Fruit fly (Drosophila melanogaster): ENCODE measurements around the gene asp.

DNA sequence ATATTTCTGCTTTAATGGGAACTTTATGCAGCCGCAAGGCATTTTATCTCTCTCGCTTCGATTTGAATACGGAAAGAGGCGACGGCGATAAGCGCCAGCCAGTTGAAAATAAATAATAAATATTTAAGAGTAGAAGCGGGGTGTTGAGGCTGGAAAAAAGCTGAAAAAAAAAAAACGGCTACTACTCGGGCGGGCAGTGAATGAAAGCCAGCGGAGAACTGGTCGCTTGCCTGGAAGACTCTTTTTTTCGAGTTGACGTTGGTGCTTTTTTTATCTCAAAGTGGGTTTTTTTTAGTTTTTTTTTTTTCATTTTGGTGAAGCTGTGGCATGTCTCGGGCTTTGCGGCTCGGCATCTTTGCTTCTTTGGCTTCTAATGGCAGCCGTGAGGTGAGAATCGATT lies 19.8 kb downstream of the asp start:
- no peak for TF ChIP-seq ovo (GFP tag; optimal IDR thresholded peaks at IDR 0.05)
- no peak for TF ChIP-seq Hr96 (GFP tag; optimal IDR thresholded peaks at IDR 0.05)
- no peak for TF ChIP-seq Crg-1 (GFP tag; optimal IDR thresholded peaks at IDR 0.05)
- TF ChIP-seq CG11617 (GFP tag; optimal IDR thresholded peaks at IDR 0.05) = no peak
- TF ChIP-seq toe (GFP tag; optimal IDR thresholded peaks at IDR 0.05) = no peak
- TF ChIP-seq CG33017 (tag; optimal IDR thresholded peaks at IDR 0.05) = no peak
- TF ChIP-seq CG1620 (GFP tag; optimal IDR thresholded peaks at IDR 0.05) = no peak
- no peak for TF ChIP-seq kay (GFP tag; ENCODE audit: borderline replicate concordance)
- TF ChIP-seq Clk (GFP tag; optimal IDR thresholded peaks at IDR 0.05) = no peak
- no peak for TF ChIP-seq cic (GFP tag; optimal IDR thresholded peaks at IDR 0.05)
- no peak for TF ChIP-seq pad (GFP tag; optimal IDR thresholded peaks at IDR 0.05)
- no peak for TF ChIP-seq CG14711 (tag; optimal IDR thresholded peaks at IDR 0.05)

Measured in whole organism, adult.